Worm (Caenorhabditis elegans): ENCODE results near the gene hlh-25.
A peak's percentile ranks its signal among the peaks of the same experiment; 100 is the strongest.

hlh-25 gene

ce11 chrII:5549746-5550145 is 14.7 kb downstream of the hlh-25 start, which contains the start of gene C17C3.6:
Gene C17C3.6 (plus strand): TSS chrII:5550046.
- TF ChIP-seq D1046.2 (GFP tag; IDR thresholded peaks at IDR 0.05) (no peak), F44E2.7 (GFP tag; IDR thresholded peaks at IDR 0.05) (no peak), fkh-10 (GFP tag; optimal IDR thresholded peaks at IDR 0.05) (no peak), unc-62 (GFP tag; optimal IDR thresholded peaks at IDR 0.05 in 1 of 2) (no peak), unc-62 (tag; optimal IDR thresholded peaks at IDR 0.05) (no peak), lin-39 (tag; optimal IDR thresholded peaks at IDR 0.05) (no peak), dmd-8 (GFP tag; IDR thresholded peaks at IDR 0.05) (no peak), mdl-1 (tag; optimal IDR thresholded peaks at IDR 0.05) (no peak), Y105C5A.15 (GFP tag; IDR thresholded peaks at IDR 0.05) (no peak), ceh-44 (GFP tag; IDR thresholded peaks at IDR 0.05) (no peak), nhr-76 (tag; optimal IDR thresholded peaks at IDR 0.05) (no peak), lir-3 (tag; optimal IDR thresholded peaks at IDR 0.05) (no peak), dpl-1 (GFP tag; optimal IDR thresholded peaks at IDR 0.05) (no peak), daf-8 (GFP tag; IDR thresholded peaks at IDR 0.05) (no peak)

ce11 chrII:5551517-5551916 is 16.5 kb downstream of the hlh-25 start, which contains the start of gene C17C3.5:
Gene C17C3.5 (plus strand): TSS chrII:5551817.
- TF ChIP-seq set-16 (GFP tag; IDR thresholded peaks at IDR 0.05) (no peak), lin-38 (GFP tag; IDR thresholded peaks at IDR 0.05) (no peak), lir-3 (tag; optimal IDR thresholded peaks at IDR 0.05) (no peak), gei-8 (GFP tag; optimal IDR thresholded peaks at IDR 0.05) (no peak), dve-1 (tag; optimal IDR thresholded peaks at IDR 0.05; ENCODE audit: insufficient read depth) (no peak), nhr-6 (tag; optimal IDR thresholded peaks at IDR 0.05) (no peak), T20F7.1 (GFP tag; optimal IDR thresholded peaks at IDR 0.05) (no peak)

- TF ChIP-seq F26F4.8 (GFP tag; conservative IDR thresholded peaks at IDR 0.05): no peak
- no peak for TF ChIP-seq ces-1 (GFP tag; optimal IDR thresholded peaks at IDR 0.05)
- TF ChIP-seq mdl-1 (tag; optimal IDR thresholded peaks at IDR 0.05): peak in 1 of 2 experiments; percentile 23
- no peak for TF ChIP-seq mes-2 (tag; optimal IDR thresholded peaks at IDR 0.05; ENCODE audit: poor library complexity, severe bottlenecking)
- peak; percentile 60 for TF ChIP-seq hlh-11 (tag; optimal IDR thresholded peaks at IDR 0.05)
- no peak for TF ChIP-seq R02D3.7 (tag; optimal IDR thresholded peaks at IDR 0.05)
- TF ChIP-seq ceh-28 (tag; optimal IDR thresholded peaks at IDR 0.05): no peak
- TF ChIP-seq aha-1 (tag): no peak
- TF ChIP-seq hmg-1.1 (GFP tag; IDR thresholded peaks at IDR 0.05): no peak
- TF ChIP-seq ctbp-1 (GFP tag; IDR thresholded peaks at IDR 0.05): no peak
- no peak for TF ChIP-seq F44E2.7 (GFP tag; IDR thresholded peaks at IDR 0.05)
- TF ChIP-seq jun-1 (tag; optimal IDR thresholded peaks at IDR 0.05): no peak
- TF ChIP-seq dmd-6 (GFP tag; IDR thresholded peaks at IDR 0.05): peak; percentile 53
- TF ChIP-seq Y105C5A.15 (GFP tag; IDR thresholded peaks at IDR 0.05): no peak
- no peak for TF ChIP-seq nhr-25 (tag; optimal IDR thresholded peaks at IDR 0.05; ENCODE audit: borderline replicate concordance, insufficient read depth)
- TF ChIP-seq ceh-32 (tag; optimal IDR thresholded peaks at IDR 0.05; ENCODE audit: poor library complexity): no peak
- TF ChIP-seq nhr-10 (tag; optimal IDR thresholded peaks at IDR 0.05): no peak
- no peak for TF ChIP-seq T26A8.4 (GFP tag; IDR thresholded peaks at IDR 0.05)
- no peak for TF ChIP-seq unc-62 (GFP tag; optimal IDR thresholded peaks at IDR 0.05 in 1 of 2)
- no peak for TF ChIP-seq unc-62 (tag; optimal IDR thresholded peaks at IDR 0.05)
- TF ChIP-seq nhr-102 (tag; optimal IDR thresholded peaks at IDR 0.05): no peak
- no peak for TF ChIP-seq gei-8 (GFP tag; optimal IDR thresholded peaks at IDR 0.05)
- TF ChIP-seq daf-12 (tag; optimal IDR thresholded peaks at IDR 0.05): no peak
- TF ChIP-seq nhr-76 (tag; optimal IDR thresholded peaks at IDR 0.05): no peak
- TF ChIP-seq dve-1 (tag; optimal IDR thresholded peaks at IDR 0.05; ENCODE audit: insufficient read depth): peak; percentile 71
- no peak for TF ChIP-seq D1046.2 (GFP tag; IDR thresholded peaks at IDR 0.05)
- no peak for TF ChIP-seq rbr-2 (tag; optimal IDR thresholded peaks at IDR 0.05)
- no peak for TF ChIP-seq ZK337.2 (GFP tag; IDR thresholded peaks at IDR 0.05)
- TF ChIP-seq nhr-48 (tag; optimal IDR thresholded peaks at IDR 0.05): no peak
- no peak for TF ChIP-seq zfp-2 (tag; optimal IDR thresholded peaks at IDR 0.05)
- no peak for TF ChIP-seq attf-4 (tag; optimal IDR thresholded peaks at IDR 0.05)
- TF ChIP-seq spr-1 (tag; optimal IDR thresholded peaks at IDR 0.05): no peak
- TF ChIP-seq nhr-237 (tag; optimal IDR thresholded peaks at IDR 0.05): no peak
- no peak for TF ChIP-seq lin-15B (tag; optimal IDR thresholded peaks at IDR 0.05)
- TF ChIP-seq hlh-30 (tag; optimal IDR thresholded peaks at IDR 0.05; ENCODE audit: insufficient read depth): peak; percentile 69
- no peak for TF ChIP-seq daf-16 (GFP tag; optimal IDR thresholded peaks at IDR 0.05)
- TF ChIP-seq daf-16 (tag; optimal IDR thresholded peaks at IDR 0.05): peak; percentile 90
Measured at ce11 chrII:5553531-5553930, 18.5 kb downstream of the hlh-25 start.
